Fruit fly (Drosophila melanogaster) whole organism, prepupa: Measurements from ENCODE around the gene CG16985.

ENCODE experiments used
- Blimp-1 ChIP-seq: fragments of 200-800 bp; sonication (Bioruptor generic); optimal IDR thresholded peaks from 3 replicates; lab custom pipeline; 2017; ENCODE audit warnings: missing biosample characterization, missing genetic modification characterization, mild to moderate bottlenecking, moderate library complexity, missing genetic modification reagents
- CG10631 ChIP-seq: fragments of 200-800 bp; sonication (Bioruptor generic); optimal IDR thresholded peaks from 2 replicates; lab custom pipeline; 2016; ENCODE audit warnings: missing biosample characterization, missing genetic modification characterization
- CG10669 ChIP-seq: fragments of 200-800 bp; sonication (Bioruptor generic); optimal IDR thresholded peaks from 3 replicates; lab custom pipeline; 2018; ENCODE audit warnings: missing biosample characterization, mild to moderate bottlenecking, missing genetic modification characterization, moderate library complexity
- CG11294 ChIP-seq: fragments of 200-800 bp; sonication (Bioruptor generic); IDR thresholded peaks from 2 replicates; pipeline ENCODE4 v1.3.6; 2022; ENCODE audit warnings: missing biosample characterization, missing genetic modification characterization
- CG16779 ChIP-seq: fragments of 200-800 bp; sonication (Bioruptor generic); optimal IDR thresholded peaks from 3 replicates; lab custom pipeline; 2017; ENCODE audit warnings: missing biosample characterization, mild to moderate bottlenecking, missing genetic modification characterization
- CG3032 ChIP-seq: fragments of 200-800 bp; optimal IDR thresholded peaks from 2 replicates; lab custom pipeline; 2019; ENCODE audit warnings: missing biosample characterization, mild to moderate bottlenecking, missing genetic modification characterization, moderate library complexity
- CG31627 ChIP-seq: fragments of 200-800 bp; sonication (Bioruptor generic); optimal IDR thresholded peaks from 3 replicates; lab custom pipeline; 2016; ENCODE audit warnings: missing biosample characterization, missing genetic modification characterization
- CG32006 ChIP-seq: fragments of 200-800 bp; sonication (Bioruptor generic); optimal IDR thresholded peaks from 3 replicates; lab custom pipeline; 2017; ENCODE audit warnings: missing biosample characterization, mild to moderate bottlenecking, missing genetic modification characterization
- CG3919 ChIP-seq: fragments of 200-800 bp; sonication (Bioruptor generic); optimal IDR thresholded peaks from 3 replicates; lab custom pipeline; 2016; ENCODE audit warnings: missing biosample characterization, missing genetic modification characterization
- CG4318 ChIP-seq: fragments of 200-800 bp; sonication (Bioruptor generic); optimal IDR thresholded peaks from 3 replicates; lab custom pipeline; 2017; ENCODE audit warnings: missing biosample characterization, mild to moderate bottlenecking, missing genetic modification characterization
- CG6792 ChIP-seq: fragments of 200-800 bp; sonication (Bioruptor generic); optimal IDR thresholded peaks from 3 replicates; lab custom pipeline; 2016; ENCODE audit warnings: missing biosample characterization, missing genetic modification characterization
- CG8119 ChIP-seq: fragments of 200-800 bp; sonication (Bioruptor generic); IDR thresholded peaks from 3 replicates; pipeline ENCODE4 v1.3.6; 2022; ENCODE audit warnings: missing biosample characterization, missing genetic modification characterization
- CG8319 ChIP-seq: fragments of 200-800 bp; sonication (Bioruptor generic); optimal IDR thresholded peaks from 3 replicates; lab custom pipeline; 2016; ENCODE audit warnings: missing biosample characterization, missing genetic modification characterization
- CG9139 ChIP-seq: fragments of 200-800 bp; sonication (Bioruptor generic); optimal IDR thresholded peaks from 3 replicates; lab custom pipeline; 2017; ENCODE audit warnings: missing biosample characterization, mild to moderate bottlenecking, missing genetic modification characterization
- Eip75B ChIP-seq: fragments of 200-800 bp; sonication (Bioruptor generic); optimal IDR thresholded peaks from 3 replicates; lab custom pipeline; 2016; ENCODE audit warnings: missing biosample characterization, missing genetic modification characterization
- Eip78C ChIP-seq: fragments of 200-800 bp; sonication (Bioruptor generic); peaks from one replicate; lab custom pipeline; 2016; ENCODE audit warnings: missing biosample characterization, missing genetic modification characterization
- Eip93F ChIP-seq: fragments of 200-800 bp; sonication (Bioruptor generic); optimal IDR thresholded peaks from 2 replicates; lab custom pipeline; 2016; ENCODE audit warnings: missing biosample characterization, mild to moderate bottlenecking, missing genetic modification characterization
- Ets21C ChIP-seq: fragments of 200-800 bp; sonication (Bioruptor generic); optimal IDR thresholded peaks from 3 replicates; lab custom pipeline; 2016; ENCODE audit warnings: missing biosample characterization, missing genetic modification characterization
- Ets96B ChIP-seq: fragments of 200-800 bp; optimal IDR thresholded peaks from 2 replicates; lab custom pipeline; 2019; ENCODE audit warnings: missing biosample characterization, mild to moderate bottlenecking, missing genetic modification characterization, moderate library complexity
- Gug ChIP-seq: fragments of 200-800 bp; sonication (Bioruptor generic); IDR thresholded peaks from 2 replicates; pipeline ENCODE4 v1.3.6; 2022; ENCODE audit warnings: missing biosample characterization, missing genetic modification characterization
- Hr38 ChIP-seq: sonication (Bioruptor generic); optimal IDR thresholded peaks from 2 replicates; lab custom pipeline; 2016; ENCODE audit warnings: missing biosample characterization, missing genetic modification characterization
- Hr39 ChIP-seq: fragments of 200-800 bp; sonication (Bioruptor generic); optimal IDR thresholded peaks from 2 replicates; lab custom pipeline; 2016; ENCODE audit warnings: missing biosample characterization, missing genetic modification characterization
- Hr4 ChIP-seq: fragments of 200-800 bp; sonication (Bioruptor generic); optimal IDR thresholded peaks from 3 replicates; lab custom pipeline; 2016; ENCODE audit warnings: missing biosample characterization, missing genetic modification characterization
- Lpt ChIP-seq: fragments of 200-800 bp; sonication (Bioruptor generic); optimal IDR thresholded peaks from 3 replicates; lab custom pipeline; 2016; ENCODE audit warnings: missing biosample characterization, missing genetic modification characterization
- OdsH ChIP-seq: fragments of 200-800 bp; sonication (Bioruptor generic); optimal IDR thresholded peaks from 3 replicates; lab custom pipeline; 2016; ENCODE audit warnings: missing biosample characterization, missing genetic modification characterization
- Smox ChIP-seq: fragments of 200-800 bp; sonication (Bioruptor generic); optimal IDR thresholded peaks from 3 replicates; lab custom pipeline; 2016; ENCODE audit warnings: missing biosample characterization, missing genetic modification characterization
- Sox102F ChIP-seq: fragments of 200-800 bp; sonication (Bioruptor generic); optimal IDR thresholded peaks from 2 replicates; lab custom pipeline; 2016; ENCODE audit warnings: missing biosample characterization, mild to moderate bottlenecking, missing genetic modification characterization
- Sox14 ChIP-seq: fragments of 200-800 bp; sonication (Bioruptor generic); optimal IDR thresholded peaks from 3 replicates; lab custom pipeline; 2016; ENCODE audit warnings: missing biosample characterization, missing genetic modification characterization
- Sox15 ChIP-seq: fragments of 200-800 bp; sonication (Bioruptor generic); optimal IDR thresholded peaks from 3 replicates; lab custom pipeline; 2016; ENCODE audit warnings: missing biosample characterization, missing genetic modification characterization
- achi ChIP-seq: fragments of 200-800 bp; sonication (Bioruptor generic); optimal IDR thresholded peaks from 3 replicates; lab custom pipeline; 2016; ENCODE audit warnings: missing biosample characterization, missing genetic modification characterization
- acj6 ChIP-seq: fragments of 200-800 bp; sonication (Bioruptor generic); optimal IDR thresholded peaks from 3 replicates; lab custom pipeline; 2016; ENCODE audit warnings: missing biosample characterization, missing genetic modification characterization
- cyc ChIP-seq: fragments of 200-800 bp; sonication (Bioruptor generic); optimal IDR thresholded peaks from 3 replicates; lab custom pipeline; 2016; ENCODE audit warnings: missing biosample characterization, missing genetic modification characterization
- dac ChIP-seq: fragments of 200-800 bp; sonication (Bioruptor generic); optimal IDR thresholded peaks from 2 replicates; lab custom pipeline; 2017; ENCODE audit warnings: missing biosample characterization, mild to moderate bottlenecking, missing genetic modification characterization
- dsx ChIP-seq: fragments of 200-800 bp; optimal IDR thresholded peaks from 3 replicates; lab custom pipeline; 2019; ENCODE audit warnings: missing biosample characterization, mild to moderate bottlenecking, missing genetic modification characterization, moderate library complexity; ENCODE audit not compliant: poor library complexity, severe bottlenecking
- eg ChIP-seq: fragments of 200-800 bp; sonication (Bioruptor generic); IDR thresholded peaks from 3 replicates; pipeline ENCODE4 v1.3.6; 2022; ENCODE audit warnings: missing biosample characterization, missing genetic modification characterization
- esn ChIP-seq: fragments of 200-800 bp; sonication (Bioruptor generic); optimal IDR thresholded peaks from 2 replicates; lab custom pipeline; 2016; ENCODE audit warnings: missing biosample characterization, mild to moderate bottlenecking, missing genetic modification characterization, moderate library complexity
- fd59A ChIP-seq: fragments of 200-800 bp; sonication (Bioruptor generic); optimal IDR thresholded peaks from 2 replicates; lab custom pipeline; 2017; ENCODE audit warnings: missing biosample characterization, mild to moderate bottlenecking, missing genetic modification characterization, missing genetic modification reagents
- lz ChIP-seq: fragments of 200-800 bp; sonication (Bioruptor generic); optimal IDR thresholded peaks from 3 replicates; lab custom pipeline; 2016; ENCODE audit warnings: missing biosample characterization, missing genetic modification characterization
- net ChIP-seq: fragments of 200-800 bp; sonication (Bioruptor generic); optimal IDR thresholded peaks from 3 replicates; lab custom pipeline; 2016; ENCODE audit warnings: missing biosample characterization, missing genetic modification characterization
- pdm3 ChIP-seq: fragments of 200-800 bp; sonication (Bioruptor generic); optimal IDR thresholded peaks from 3 replicates; lab custom pipeline; 2016; ENCODE audit warnings: missing biosample characterization, missing genetic modification characterization
- salr ChIP-seq, 2 experiments: fragments of 200-800 bp; sonication (Bioruptor generic); optimal IDR thresholded peaks; 3 replicates each; lab custom pipeline; 2016 to 2018; ENCODE audit warnings: missing biosample characterization in 2 of 2, missing genetic modification characterization in 2 of 2, mild to moderate bottlenecking in 1 of 2
- spab ChIP-seq: fragments of 200-800 bp; sonication (Bioruptor generic); optimal IDR thresholded peaks from 2 replicates; lab custom pipeline; 2017; ENCODE audit warnings: missing biosample characterization, mild to moderate bottlenecking, missing genetic modification characterization, missing genetic modification reagents
- svp ChIP-seq: fragments of 200-800 bp; sonication (Bioruptor generic); peaks from one replicate; lab custom pipeline; 2016; ENCODE audit warnings: missing biosample characterization, missing genetic modification characterization
- topi ChIP-seq: fragments of 200-800 bp; sonication (Bioruptor generic); optimal IDR thresholded peaks from 3 replicates; lab custom pipeline; 2016; ENCODE audit warnings: missing biosample characterization, missing genetic modification characterization
- vri ChIP-seq: fragments of 200-800 bp; sonication (Bioruptor generic); optimal IDR thresholded peaks from 3 replicates; lab custom pipeline; 2016; ENCODE audit warnings: missing biosample characterization, mild to moderate bottlenecking, missing genetic modification characterization

Gene CG16985

dm6 chr3L:2578737-2579136, 20.4 kb upstream of the CG16985 start (continued):
- TF ChIP-seq svp (GFP tag; lab: Kevin White, UChicago) = peak; percentile 60
- peak; percentile 6 for TF ChIP-seq Smox
- TF ChIP-seq Eip93F (GFP tag; lab: Kevin White, UChicago) = no peak
- peak; percentile 12 for TF ChIP-seq dac
- peak; percentile 34 for TF ChIP-seq esn (GFP tag; lab: Kevin White, UChicago)
- peak in 1 of 2 experiments; percentile 59 for TF ChIP-seq salr (GFP tag; optimal IDR thresholded peaks at IDR 0.05; lab: Kevin White, UChicago)
- peak; percentile 73 for TF ChIP-seq Eip78C (GFP tag; lab: Kevin White, UChicago)
- TF ChIP-seq CG6792 = no peak
- peak; percentile 33 for TF ChIP-seq CG10631
- no peak for TF ChIP-seq acj6 (GFP tag; lab: Kevin White, UChicago)
- TF ChIP-seq eg (GFP tag; lab: Robert Waterston, UW) = peak; percentile 77
- TF ChIP-seq Sox102F (GFP tag; lab: Kevin White, UChicago) = no peak
- TF ChIP-seq OdsH (GFP tag; lab: Kevin White, UChicago) = peak; percentile 40
- TF ChIP-seq Blimp-1 (GFP tag; lab: Kevin White, UChicago) = no peak
- peak; percentile 20 for TF ChIP-seq CG31627 (GFP tag; lab: Kevin White, UChicago)
- TF ChIP-seq CG8119 (GFP tag; lab: Robert Waterston, UW) = peak; percentile 68
- TF ChIP-seq Sox15 (GFP tag; lab: Kevin White, UChicago) = no peak
- TF ChIP-seq Eip75B (GFP tag; lab: Kevin White, UChicago) = no peak
- TF ChIP-seq Ets96B (tag; lab: Kevin White, UChicago) = peak; percentile 6
- TF ChIP-seq fd59A (GFP tag; lab: Kevin White, UChicago) = no peak
- TF ChIP-seq Lpt (GFP tag; lab: Kevin White, UChicago) = peak; percentile 66
- peak; percentile 40 for TF ChIP-seq cyc (GFP tag; lab: Kevin White, UChicago)
- TF ChIP-seq Hr4 (GFP tag; lab: Kevin White, UChicago) = peak; percentile 66
- peak; percentile 3 for TF ChIP-seq Ets21C (GFP tag; lab: Kevin White, UChicago)
- TF ChIP-seq achi (GFP tag; lab: Kevin White, UChicago) = peak; percentile 34
- TF ChIP-seq Gug (GFP tag; lab: Robert Waterston, UW) = peak; percentile 53
- no peak for TF ChIP-seq CG3032 (tag; lab: Kevin White, UChicago)
- TF ChIP-seq CG11294 (GFP tag; lab: Robert Waterston, UW) = no peak
- TF ChIP-seq CG10669 (GFP tag; lab: Kevin White, UChicago) = no peak
- TF ChIP-seq CG32006 (GFP tag; lab: Kevin White, UChicago) = peak; percentile 79
- no peak for TF ChIP-seq Hr38
- TF ChIP-seq Hr39 = peak; percentile 47
- peak; percentile 9 for TF ChIP-seq vri (GFP tag; lab: Kevin White, UChicago)
- TF ChIP-seq CG3919 (GFP tag; lab: Kevin White, UChicago) = peak; percentile 40
- TF ChIP-seq lz = peak; percentile 10
- peak; percentile 38 for TF ChIP-seq topi

- TF ChIP-seq CG4318 = no peak
- peak; percentile 13 for TF ChIP-seq Sox102F (GFP tag; lab: Kevin White, UChicago)
- TF ChIP-seq Eip78C (GFP tag; lab: Kevin White, UChicago) = peak; percentile 21
- TF ChIP-seq Hr4 (GFP tag; lab: Kevin White, UChicago) = no peak
- TF ChIP-seq acj6 (GFP tag; lab: Kevin White, UChicago) = no peak
- TF ChIP-seq Gug (GFP tag; lab: Robert Waterston, UW) = no peak
- peak; percentile 64 for TF ChIP-seq svp (GFP tag; lab: Kevin White, UChicago)
- no peak for TF ChIP-seq Ets21C (GFP tag; lab: Kevin White, UChicago)
- no peak for TF ChIP-seq CG9139
Observed at dm6 chr3L:2579557-2580224, 19.4 kb upstream of the CG16985 start.

DNA sequence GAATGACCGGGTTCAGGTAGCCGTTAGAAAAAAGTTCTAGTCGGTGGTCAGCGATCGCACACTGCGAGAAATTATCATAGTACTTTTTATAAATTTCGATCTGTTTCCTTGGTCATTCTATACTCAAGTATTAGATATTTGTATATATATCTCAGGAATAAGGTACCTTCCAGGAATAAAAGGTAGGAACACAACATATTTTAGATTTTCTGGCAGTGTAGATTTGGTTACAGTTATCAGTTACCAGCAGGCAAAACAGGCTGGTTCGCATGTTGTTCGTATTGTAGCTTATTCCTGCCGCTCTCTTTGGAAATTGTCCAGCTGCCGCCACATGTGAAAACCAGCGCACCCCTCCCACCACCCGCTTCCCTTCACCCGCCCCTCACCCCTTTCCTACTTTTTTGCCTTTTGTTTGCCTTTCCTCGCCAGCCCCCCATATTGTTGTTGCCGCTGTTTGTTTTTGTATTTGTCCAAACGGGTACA, 17.7 kb upstream of the CG16985 start:
- TF ChIP-seq Sox14 (GFP tag; lab: Kevin White, UChicago) (peak; percentile 83), svp (GFP tag; lab: Kevin White, UChicago) (peak; percentile 92), Ets96B (tag; lab: Kevin White, UChicago) (peak; percentile 70), CG4318 (peak; percentile 76), CG16779 (tag; lab: Kevin White, UChicago) (no peak), CG3919 (GFP tag; lab: Kevin White, UChicago) (peak; percentile 75), CG32006 (GFP tag; lab: Kevin White, UChicago) (peak; percentile 93), pdm3 (GFP tag; lab: Kevin White, UChicago) (peak; percentile 70), net (peak; percentile 62), CG8319 (GFP tag; lab: Kevin White, UChicago) (peak; percentile 35), CG3032 (tag; lab: Kevin White, UChicago) (peak; percentile 55), lz (peak; percentile 71), spab (GFP tag; lab: Kevin White, UChicago) (peak; percentile 17), CG11294 (GFP tag; lab: Robert Waterston, UW) (peak; percentile 53; the same call in 1 of the 2 replicates), Lpt (GFP tag; lab: Kevin White, UChicago) (peak; percentile 75), Eip93F (GFP tag; lab: Kevin White, UChicago) (peak; percentile 26), dsx (GFP tag; lab: Kevin White, UChicago) (peak; percentile 25), eg (GFP tag; lab: Robert Waterston, UW) (peak; percentile 94), CG31627 (GFP tag; lab: Kevin White, UChicago) (peak; percentile 70)
